Fruit fly (Drosophila melanogaster) whole organism, pupa: ENCODE measurements around the gene CG14456.

Experiments used
- CG10348 ChIP-seq: fragments of 200-800 bp; sonication (Bioruptor generic); IDR thresholded peaks from 2 replicates; pipeline ENCODE4 v1.3.6; 2022; ENCODE audit warnings: missing biosample characterization, missing genetic modification characterization
- CG4496 ChIP-seq: fragments of 200-800 bp; sonication (Bioruptor generic); IDR thresholded peaks from 3 replicates; pipeline ENCODE4 v1.3.6; 2022; ENCODE audit warnings: missing biosample characterization, missing genetic modification characterization
- CG8159 ChIP-seq: fragments of 200-800 bp; sonication (Bioruptor generic); optimal IDR thresholded peaks from 3 replicates; lab custom pipeline; 2018; ENCODE audit warnings: missing biosample characterization, mild to moderate bottlenecking, missing genetic modification characterization, moderate library complexity
- CG9948 ChIP-seq: fragments of 200-800 bp; sonication (Bioruptor generic); optimal IDR thresholded peaks from 2 replicates; lab custom pipeline; 2018; ENCODE audit warnings: missing biosample characterization, mild to moderate bottlenecking, missing genetic modification characterization, moderate library complexity
- gl ChIP-seq: fragments of 200-800 bp; sonication (Bioruptor generic); optimal IDR thresholded peaks from 2 replicates; lab custom pipeline; 2018; ENCODE audit warnings: missing biosample characterization, mild to moderate bottlenecking, missing genetic modification characterization

DNA sequence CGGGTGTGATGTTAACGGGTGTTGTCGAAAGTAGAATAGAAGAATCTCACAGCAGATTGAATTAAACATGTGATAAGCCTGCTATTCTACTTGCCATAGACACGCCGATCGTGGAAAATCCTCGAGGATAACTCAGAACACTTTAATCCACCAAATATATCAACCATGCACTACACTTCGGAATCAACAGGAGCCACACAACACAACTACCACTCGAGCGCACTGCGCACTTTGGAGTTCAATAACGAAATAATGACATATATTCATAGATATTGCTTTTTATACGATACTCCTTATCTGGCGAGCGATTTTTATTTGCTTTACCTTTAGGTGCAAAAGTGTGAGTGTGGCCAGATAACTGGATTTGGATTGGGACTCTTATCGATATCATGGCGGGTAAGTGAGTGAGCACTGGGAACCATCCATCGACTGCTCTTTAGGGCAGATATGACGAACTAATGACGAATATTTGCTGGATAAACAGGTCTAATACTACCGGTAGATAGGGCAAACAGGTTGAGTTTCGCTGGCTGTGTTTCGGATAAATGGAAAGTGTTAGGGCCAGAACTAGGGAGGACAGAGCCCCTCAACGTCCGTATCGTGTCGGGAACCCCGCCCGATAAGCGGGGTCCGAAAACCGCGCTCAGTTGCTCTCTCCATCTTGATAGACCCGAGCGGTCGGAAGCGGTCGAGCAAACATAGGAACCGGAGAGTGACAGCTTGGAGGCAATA is 17.6 kb upstream of the CG14456 start, which contains the start of gene Jhbp6:
- TF ChIP-seq CG9948 (tag; lab: Kevin White, UChicago) (no peak), CG4496 (GFP tag; lab: Robert Waterston, UW) (no peak), CG10348 (GFP tag; lab: Robert Waterston, UW) (no peak), gl (no peak), CG8159 (tag; lab: Kevin White, UChicago) (no peak)
